Worm (Caenorhabditis elegans): ENCODE results near the gene F07F6.2.

F07F6.2 gene

ce11 chrII:5429522-5430257 is at the start of gene F07F6.2, which contains the start of gene F07F6.4 (continued):
- TF ChIP-seq ces-1 (GFP tag; optimal IDR thresholded peaks at IDR 0.05), result no peak
- no peak for TF ChIP-seq snpc-4 (tag; optimal IDR thresholded peaks at IDR 0.05)
- TF ChIP-seq efl-1 (optimal IDR thresholded peaks at IDR 0.05), result peak; percentile 40 to 55
- TF ChIP-seq efl-1 (GFP tag; optimal IDR thresholded peaks at IDR 0.05 in 1 of 2), result peak; percentile 56 to 89
- TF ChIP-seq fkh-8 (tag; optimal IDR thresholded peaks at IDR 0.05), result no peak
- no peak for TF ChIP-seq pax-3 (tag; optimal IDR thresholded peaks at IDR 0.05)
- TF ChIP-seq alr-1 (tag; optimal IDR thresholded peaks at IDR 0.05; ENCODE audit: borderline replicate concordance), result no peak
- no peak for TF ChIP-seq lin-15B (tag; optimal IDR thresholded peaks at IDR 0.05)
- no peak for TF ChIP-seq zip-4 (GFP tag; optimal IDR thresholded peaks at IDR 0.05)
- no peak for TF ChIP-seq nhr-237 (tag; optimal IDR thresholded peaks at IDR 0.05)
- TF ChIP-seq fkh-4 (tag; optimal IDR thresholded peaks at IDR 0.05; ENCODE audit: borderline replicate concordance), result no peak

- TF ChIP-seq tbx-2 (tag; optimal IDR thresholded peaks at IDR 0.05) (no peak), efl-1 (optimal IDR thresholded peaks at IDR 0.05) (no peak), efl-1 (GFP tag; optimal IDR thresholded peaks at IDR 0.05 in 1 of 2) (peak in 1 of 2 experiments; percentile 61), hlh-4 (tag; optimal IDR thresholded peaks at IDR 0.05) (no peak), elt-3 (tag; optimal IDR thresholded peaks at IDR 0.05) (no peak)
Observed at ce11 chrII:5384282-5384681, 45.7 kb upstream of the F07F6.2 start.

DNA sequence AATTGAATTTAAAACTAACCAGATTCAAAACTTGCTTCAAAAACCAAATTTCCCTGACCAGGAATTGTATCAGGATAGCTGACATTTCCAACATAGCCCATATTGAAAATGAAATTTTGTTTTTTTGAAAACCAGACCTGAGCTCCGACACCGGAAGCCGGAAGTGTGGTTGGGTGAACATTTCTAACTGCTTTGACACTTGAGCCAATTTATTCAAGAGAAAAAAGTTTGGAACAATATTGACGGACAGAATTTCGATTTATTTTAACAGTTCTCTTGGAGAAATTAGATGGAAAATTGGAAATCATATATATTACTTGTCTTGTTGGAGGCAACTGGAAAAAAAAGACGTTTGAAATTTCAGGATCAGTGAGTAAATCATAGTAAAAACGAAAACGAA is 42.8 kb upstream of the F07F6.2 start, which contains the start of gene ccpp-6:
Gene ccpp-6, minus strand, starts transcription at position 101 of the 400 bp plus-strand sequence.
- TF ChIP-seq efl-1 (optimal IDR thresholded peaks at IDR 0.05) (no peak), efl-1 (GFP tag; optimal IDR thresholded peaks at IDR 0.05 in 1 of 2) (peak in 1 of 2 experiments; percentile 3), sup-37 (GFP tag; optimal IDR thresholded peaks at IDR 0.05) (no peak)

ce11 chrII:5388786-5389421 is 41.1 kb upstream of the F07F6.2 start, which contains the start of gene rsp-4:
Gene rsp-4 (minus strand): TSS chrII:5388836.
- TF ChIP-seq lsy-2 (tag; optimal IDR thresholded peaks at IDR 0.05), result no peak
- no peak for TF ChIP-seq efl-1 (optimal IDR thresholded peaks at IDR 0.05)
- TF ChIP-seq efl-1 (GFP tag; optimal IDR thresholded peaks at IDR 0.05 in 1 of 2), result peak in 1 of 2 experiments; percentile 4
- peak; percentile 16 for TF ChIP-seq ceh-63 (GFP tag; optimal IDR thresholded peaks at IDR 0.05)
- no peak for TF ChIP-seq vab-15 (tag; optimal IDR thresholded peaks at IDR 0.05)
- TF ChIP-seq nhr-85 (tag), result peak; percentile 29

DNA sequence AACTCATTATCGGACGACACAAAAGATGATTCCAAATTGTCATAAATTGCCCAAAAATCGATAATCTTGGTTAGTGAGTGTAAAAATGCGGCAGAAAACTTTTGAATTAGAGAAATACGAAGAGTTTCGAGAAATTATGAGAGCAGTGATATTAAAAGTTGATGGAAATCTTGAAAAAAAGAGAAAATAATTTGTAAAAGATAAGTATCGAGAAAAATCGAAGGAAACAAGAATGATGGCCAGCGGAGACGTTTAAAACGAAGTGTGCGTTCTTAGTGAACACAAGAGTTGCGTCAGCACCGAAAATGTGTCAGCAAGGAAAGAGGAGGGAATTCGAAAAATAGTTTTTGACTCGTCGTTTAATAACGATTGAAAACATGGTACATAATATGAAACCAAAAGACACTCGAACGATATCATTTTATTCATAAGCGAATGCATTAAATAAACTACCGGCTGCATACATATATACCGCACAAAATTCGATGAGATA is 40.1 kb upstream of the F07F6.2 start, which contains the start of gene ndx-6:
Gene ndx-6, minus strand, starts transcription at position 51 of the 493 bp plus-strand sequence.
- TF ChIP-seq aha-1 (tag; optimal IDR thresholded peaks at IDR 0.05) (no peak), ceh-8 (GFP tag; optimal IDR thresholded peaks at IDR 0.05) (no peak), irx-1 (tag; optimal IDR thresholded peaks at IDR 0.05) (peak; percentile 47), alr-1 (tag; optimal IDR thresholded peaks at IDR 0.05; ENCODE audit: borderline replicate concordance) (no peak), ceh-90 (tag; optimal IDR thresholded peaks at IDR 0.05) (peak; percentile 26), mdl-1 (tag; optimal IDR thresholded peaks at IDR 0.05) (peak in 1 of 2 experiments; percentile 65), C16A3.4 (tag; optimal IDR thresholded peaks at IDR 0.05) (peak; percentile 90), sptf-1 (tag; optimal IDR thresholded peaks at IDR 0.05) (no peak), nhr-90 (tag; optimal IDR thresholded peaks at IDR 0.05; ENCODE audit: poor library complexity) (peak; percentile 88), lir-3 (tag; optimal IDR thresholded peaks at IDR 0.05; ENCODE audit: poor library complexity) (peak; percentile 62), lin-14 (GFP tag; optimal IDR thresholded peaks at IDR 0.05) (peak; percentile 88), unc-98 (GFP tag; IDR thresholded peaks at IDR 0.05) (no peak), ets-5 (GFP tag; IDR thresholded peaks at IDR 0.05) (no peak), mef-2 (tag; optimal IDR thresholded peaks at IDR 0.05) (no peak), pax-3 (tag; optimal IDR thresholded peaks at IDR 0.05) (peak; percentile 7), fkh-10 (GFP tag; optimal IDR thresholded peaks at IDR 0.05) (peak; percentile 46), nhr-85 (tag) (peak; percentile 93), tlp-1 (tag; optimal IDR thresholded peaks at IDR 0.05) (no peak), sox-4 (tag; optimal IDR thresholded peaks at IDR 0.05) (peak; percentile 32), fkh-8 (tag; optimal IDR thresholded peaks at IDR 0.05) (peak; percentile 80), ztf-4 (tag; optimal IDR thresholded peaks at IDR 0.05) (peak; percentile 76), ceh-82 (tag; optimal IDR thresholded peaks at IDR 0.05) (peak; percentile 81 to 88 (median 84)), nhr-71 (tag; optimal IDR thresholded peaks at IDR 0.05) (peak; percentile 90), rnt-1 (tag; optimal IDR thresholded peaks at IDR 0.05) (peak; percentile 93), dsc-1 (tag; optimal IDR thresholded peaks at IDR 0.05) (peak; percentile 88), unc-62 (GFP tag; optimal IDR thresholded peaks at IDR 0.05) (no peak)
